Worm (Caenorhabditis elegans) whole organism, early embryonic: ENCODE results near the gene phlp-2.

Source experiments
- F13C5.2 ChIP-seq: sonication (generic microtip); optimal IDR thresholded peaks from 2 replicates; lab custom pipeline; 2017; ENCODE audit warnings: mild to moderate bottlenecking, missing genetic modification characterization, inconsistent platforms, missing compliant biosample characterization
- aly-1 ChIP-seq: sonication (generic microtip); optimal IDR thresholded peaks from 2 replicates; lab custom pipeline; 2016; ENCODE audit warnings: missing genetic modification characterization, missing compliant biosample characterization
- ama-1 ChIP-seq: fragments of 150-350 bp; optimal IDR thresholded peaks from 2 replicates; lab custom pipeline; 2014
- ceh-36 ChIP-seq: sonication (generic microtip); optimal IDR thresholded peaks from 2 replicates; lab custom pipeline; 2016; ENCODE audit warnings: missing genetic modification characterization, inconsistent platforms, missing compliant biosample characterization
- ets-7 ChIP-seq: sonication (generic microtip); optimal IDR thresholded peaks from 2 replicates; lab custom pipeline; 2016; ENCODE audit warnings: missing genotype, missing genetic modification characterization, missing compliant biosample characterization
- flt-1 ChIP-seq: fragments of 200-800 bp; sonication (Bioruptor generic); IDR thresholded peaks from 2 replicates; pipeline ENCODE4 v1.3.6; 2022; ENCODE audit warnings: missing genetic modification characterization, missing compliant biosample characterization
- hmbx-1 ChIP-seq: sonication (generic microtip); optimal IDR thresholded peaks from 2 replicates; lab custom pipeline; 2016; ENCODE audit warnings: mild to moderate bottlenecking, missing genetic modification characterization, missing compliant biosample characterization
- hnd-1 ChIP-seq: sonication (generic microtip); optimal IDR thresholded peaks from 2 replicates; lab custom pipeline; 2016; ENCODE audit warnings: missing genetic modification characterization, missing compliant biosample characterization
- pes-1 ChIP-seq: fragments of 200-800 bp; sonication (Bioruptor generic); IDR thresholded peaks from 2 replicates; pipeline ENCODE4 v1.3.6; 2022; ENCODE audit warnings: missing genetic modification reagents, missing genetic modification characterization, missing compliant biosample characterization
- sea-1 ChIP-seq: fragments of 200-800 bp; sonication (Bioruptor generic); conservative IDR thresholded peaks from 2 replicates; pipeline ENCODE4 v1.3.6; 2022; ENCODE audit warnings: missing genetic modification characterization, missing compliant biosample characterization
- tbx-11 ChIP-seq: fragments of 200-800 bp; sonication (Bioruptor generic); IDR thresholded peaks from 2 replicates; pipeline ENCODE4 v1.3.6; 2022; ENCODE audit warnings: missing genetic modification characterization, missing compliant biosample characterization
- tra-4 ChIP-seq: sonication (generic microtip); optimal IDR thresholded peaks from 2 replicates; lab custom pipeline; 2017; ENCODE audit warnings: missing genetic modification characterization, missing compliant biosample characterization

- TF ChIP-seq flt-1 (GFP tag; lab: Robert Waterston, UW) (no peak), F13C5.2 (no peak), tbx-11 (GFP tag; lab: Robert Waterston, UW) (no peak), ama-1 (lab: Kevin White, UChicago) (no peak), sea-1 (no peak), aly-1 (tag; lab: Kevin White, UChicago) (no peak), hmbx-1 (tag; lab: Kevin White, UChicago) (no peak), tra-4 (no peak), hnd-1 (tag; lab: Kevin White, UChicago) (no peak), ets-7 (tag; lab: Kevin White, UChicago) (no peak), pes-1 (no peak), ceh-36 (tag; lab: Kevin White, UChicago) (no peak)
Observed at ce11 chrIII:4240126-4240525, 30.8 kb downstream of the phlp-2 start.
